Worm (Caenorhabditis elegans) whole organism, L1 larva: ENCODE measurements around the gene Y82E9BR.5.
"Not testable (repeated sequence)": the region's sequence is repeated elsewhere in the genome, so short reads cannot be mapped to it uniquely, and the experiment has no call there.

ENCODE experiments used
- ama-1 ChIP-seq: fragments of 150-350 bp; optimal IDR thresholded peaks from 2 replicates; lab custom pipeline; 2014
- blmp-1 ChIP-seq: fragments of 150-350 bp; optimal IDR thresholded peaks from 2 replicates; lab custom pipeline; 2014; ENCODE audit warnings: missing biosample characterization, missing genetic modification characterization
- ces-1 ChIP-seq: fragments of 150-350 bp; optimal IDR thresholded peaks from 2 replicates; lab custom pipeline; 2014; ENCODE audit warnings: missing biosample characterization, missing genetic modification reagents, missing genetic modification characterization
- efl-3 ChIP-seq: fragments of 200-800 bp; sonication (Bioruptor generic); optimal IDR thresholded peaks from 2 replicates; lab custom pipeline; 2018; ENCODE audit warnings: mild to moderate bottlenecking, missing genetic modification characterization, missing compliant biosample characterization
- elt-3 ChIP-seq, 6 experiments: fragments of 150-350 bp in 1 of 6; sonication (generic microtip); optimal IDR thresholded peaks; 2 replicates each; lab custom pipeline; 2017 to 2018; ENCODE audit warnings: missing biosample characterization in 6 of 6, missing genetic modification characterization in 6 of 6, inconsistent platforms in 1 of 6
- nhr-76 ChIP-seq: sonication (generic microtip); optimal IDR thresholded peaks from 2 replicates; lab custom pipeline; 2017; ENCODE audit warnings: missing biosample characterization, missing genetic modification characterization

DNA sequence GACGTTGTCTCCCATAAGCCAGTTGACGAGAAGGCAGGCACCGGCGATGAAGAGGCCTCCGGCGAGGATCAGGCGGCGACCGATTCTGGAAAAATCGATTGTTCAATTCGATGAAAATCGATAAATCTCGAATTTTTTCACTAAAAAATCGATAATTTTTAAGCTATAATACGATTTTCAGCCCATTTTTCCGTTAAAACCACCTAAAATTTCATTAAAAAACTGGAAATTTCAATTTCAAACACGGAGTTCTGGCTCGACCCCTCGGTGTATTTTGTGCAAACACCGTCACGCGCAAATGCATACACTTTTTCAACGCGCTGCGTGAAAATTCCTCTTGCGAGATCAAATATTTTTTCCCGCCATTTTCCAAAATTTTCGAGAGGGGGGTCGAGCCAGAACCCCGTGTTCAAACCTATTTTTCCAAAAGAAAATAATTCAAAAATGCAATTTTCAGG, 36.2 kb downstream of the Y82E9BR.5 start:
- TF ChIP-seq ces-1 (GFP tag; lab: Kevin White, UChicago); efl-3 (GFP tag; lab: Kevin White, UChicago); ama-1 (lab: Kevin White, UChicago); nhr-76; blmp-1 (tag; lab: Kevin White, UChicago); elt-3 (tag; optimal IDR thresholded peaks at IDR 0.05; lab: Kevin White, UChicago): not testable (repeated sequence)
